Fruit fly (Drosophila melanogaster) whole organism, embryonic: ENCODE data around the gene Gpb5.

Experiments
- Ada2b ChIP-seq: fragments of 200-800 bp; sonication (Bioruptor generic); IDR thresholded peaks from 2 replicates; pipeline ENCODE4 v1.3.6; 2022; ENCODE audit warnings: missing biosample characterization, missing genetic modification characterization
- Aef1 ChIP-seq: fragments of 200-800 bp; sonication (Bioruptor generic); IDR thresholded peaks from 3 replicates; pipeline ENCODE4 v1.3.6; 2022; ENCODE audit warnings: missing biosample characterization, missing genetic modification characterization
- Antp ChIP-seq: fragments of 200-800 bp; sonication (Bioruptor generic); optimal IDR thresholded peaks from 3 replicates; lab custom pipeline; 2016; ENCODE audit warnings: missing biosample characterization, missing genetic modification characterization
- CG1024 ChIP-seq: fragments of 200-800 bp; sonication (Bioruptor generic); IDR thresholded peaks from 2 replicates; pipeline ENCODE4 v1.3.6; 2022; ENCODE audit warnings: missing biosample characterization, missing genetic modification characterization
- CG1602 ChIP-seq: fragments of 200-800 bp; sonication (Bioruptor generic); optimal IDR thresholded peaks from 3 replicates; lab custom pipeline; 2016; ENCODE audit warnings: missing biosample characterization, missing genetic modification characterization
- CG1603 ChIP-seq: fragments of 200-800 bp; sonication (Bioruptor generic); optimal IDR thresholded peaks from 2 replicates; lab custom pipeline; 2019; ENCODE audit warnings: missing biosample characterization, mild to moderate bottlenecking, missing genetic modification characterization, moderate library complexity
- CG17802 ChIP-seq: fragments of 200-800 bp; sonication (Bioruptor generic); optimal IDR thresholded peaks from 2 replicates; lab custom pipeline; 2018; ENCODE audit warnings: missing biosample characterization, mild to moderate bottlenecking, missing genetic modification characterization, moderate library complexity
- CG6791 ChIP-seq: fragments of 200-800 bp; sonication (Bioruptor generic); IDR thresholded peaks from 3 replicates; pipeline ENCODE4 v1.3.6; 2022; ENCODE audit warnings: missing biosample characterization, missing genetic modification characterization; ENCODE audit not compliant: partially characterized antibody
- CG8944 ChIP-seq: fragments of 200-800 bp; sonication (Bioruptor generic); optimal IDR thresholded peaks from 3 replicates; lab custom pipeline; 2016; ENCODE audit warnings: missing biosample characterization, missing genetic modification characterization
- Doc3 ChIP-seq: fragments of 200-800 bp; sonication (Bioruptor generic); IDR thresholded peaks from 3 replicates; pipeline ENCODE4 v1.3.6; 2022; ENCODE audit warnings: missing biosample characterization, missing genetic modification characterization; ENCODE audit not compliant: partially characterized antibody
- HLH4C ChIP-seq: fragments of 200-800 bp; sonication (Bioruptor generic); IDR thresholded peaks from 3 replicates; pipeline ENCODE4 v1.3.6; 2022; ENCODE audit warnings: missing biosample characterization, missing genetic modification characterization; ENCODE audit not compliant: partially characterized antibody
- Jarid2 ChIP-seq: fragments of 200-800 bp; sonication (Bioruptor generic); optimal IDR thresholded peaks from 3 replicates; lab custom pipeline; 2017; ENCODE audit warnings: mild to moderate bottlenecking, missing biosample characterization, missing genetic modification reagents, missing genetic modification characterization
- Lhr ChIP-seq: fragments of 200-800 bp; sonication (Bioruptor generic); optimal IDR thresholded peaks from 3 replicates; lab custom pipeline; 2017; ENCODE audit warnings: mild to moderate bottlenecking, missing biosample characterization, missing genetic modification reagents, missing genetic modification characterization
- MBD-R2 ChIP-seq: fragments of 200-800 bp; sonication (Bioruptor generic); IDR thresholded peaks from 2 replicates; pipeline ENCODE4 v1.3.6; 2022; ENCODE audit warnings: missing biosample characterization, missing genetic modification characterization
- Neu2 ChIP-seq: fragments of 200-800 bp; sonication (Bioruptor generic); optimal IDR thresholded peaks from 3 replicates; lab custom pipeline; 2016; ENCODE audit warnings: missing biosample characterization, missing genetic modification characterization, borderline replicate concordance
- Nf-YA ChIP-seq: fragments of 200-800 bp; sonication (Bioruptor generic); IDR thresholded peaks from 2 replicates; pipeline ENCODE4 v1.3.6; 2022; ENCODE audit warnings: missing biosample characterization, missing genetic modification characterization
- Pdp1 ChIP-seq, 2 experiments: fragments of 200-800 bp; sonication (Bioruptor generic); optimal IDR thresholded peaks; 3 replicates each; lab custom pipeline; 2016; ENCODE audit warnings: missing biosample characterization in 2 of 2, missing genetic modification characterization in 2 of 2, mild to moderate bottlenecking in 1 of 2, moderate library complexity in 1 of 2
- Six4 ChIP-seq: fragments of 200-800 bp; sonication (Bioruptor generic); optimal IDR thresholded peaks from 2 replicates; lab custom pipeline; 2016; ENCODE audit warnings: missing biosample characterization, missing genetic modification characterization
- Stat92E ChIP-seq, 3 experiments: fragments of >200 bp in 2 of 3; fragments of 200-800 bp in 1 of 3; sonication (Bioruptor generic) in 1 of 3; optimal IDR thresholded peaks; 2 replicates each; lab custom pipeline; 2017 to 2019; ENCODE audit warnings: missing biosample characterization in 3 of 3, missing genetic modification characterization in 3 of 3, mild to moderate bottlenecking in 1 of 3, moderate library complexity in 1 of 3
- Vsx1 ChIP-seq: fragments of 200-800 bp; sonication (Bioruptor generic); optimal IDR thresholded peaks from 2 replicates; lab custom pipeline; 2017; ENCODE audit warnings: missing biosample characterization, mild to moderate bottlenecking, missing genetic modification characterization, missing genetic modification reagents
- Xbp1 ChIP-seq: fragments of 200-800 bp; sonication (Bioruptor generic); optimal IDR thresholded peaks from 3 replicates; lab custom pipeline; 2016; ENCODE audit warnings: missing biosample characterization, mild to moderate bottlenecking, missing genetic modification characterization
- chm ChIP-seq: fragments of 200-800 bp; sonication (Bioruptor generic); IDR thresholded peaks from 2 replicates; pipeline ENCODE4 v1.3.6; 2022; ENCODE audit warnings: missing biosample characterization, missing genetic modification characterization
- chn ChIP-seq: fragments of 200-800 bp; sonication (Bioruptor generic); optimal IDR thresholded peaks from 2 replicates; lab custom pipeline; 2016; ENCODE audit warnings: missing biosample characterization, missing genetic modification characterization
- lola ChIP-seq, 3 experiments: fragments of >200 bp in 2 of 3; fragments of 200-800 bp in 1 of 3; sonication (Bioruptor generic) in 1 of 3; optimal IDR thresholded peaks; 2 replicates each; lab custom pipeline; 2017 to 2019; ENCODE audit warnings: missing biosample characterization in 3 of 3, missing genetic modification characterization in 3 of 3, mild to moderate bottlenecking in 1 of 3, moderate library complexity in 1 of 3
- maf-S ChIP-seq: fragments of 200-800 bp; sonication (Bioruptor generic); optimal IDR thresholded peaks from 2 replicates; lab custom pipeline; 2016; ENCODE audit warnings: missing biosample characterization, missing genetic modification characterization
- pnt ChIP-seq: fragments of 200-800 bp; sonication (Bioruptor generic); optimal IDR thresholded peaks from 3 replicates; lab custom pipeline; 2016; ENCODE audit warnings: missing biosample characterization, missing genetic modification characterization
- ranshi ChIP-seq: fragments of 200-800 bp; sonication (Bioruptor generic); IDR thresholded peaks from 2 replicates; pipeline ENCODE4 v1.3.6; 2022; ENCODE audit warnings: missing biosample characterization, missing genetic modification characterization
- sens ChIP-seq: fragments of 200-800 bp; sonication (Bioruptor generic); peaks from one replicate; lab custom pipeline; 2016; ENCODE audit warnings: missing biosample characterization, missing genetic modification characterization
- zen2 ChIP-seq: fragments of 200-800 bp; sonication (Bioruptor generic); IDR thresholded peaks from 3 replicates; pipeline ENCODE4 v1.3.6; 2022; ENCODE audit warnings: missing biosample characterization, missing genetic modification characterization; ENCODE audit not compliant: partially characterized antibody

Gpb5 gene

dm6 chr2L:23315029-23315428 lies 3.5 kb downstream of the Gpb5 start (continued):
- TF ChIP-seq Pdp1 (GFP tag; optimal IDR thresholded peaks at IDR 0.05; lab: Kevin White, UChicago) (no peak), CG17802 (tag; lab: Kevin White, UChicago) (peak; percentile 79), lola (GFP tag; optimal IDR thresholded peaks at IDR 0.05; lab: Kevin White, UChicago) (no peak), Xbp1 (GFP tag; lab: Kevin White, UChicago) (no peak), CG1603 (tag; lab: Kevin White, UChicago) (peak; percentile 98), maf-S (GFP tag; lab: Kevin White, UChicago) (no peak), CG1024 (GFP tag; lab: Robert Waterston, UW) (peak; percentile 95), MBD-R2 (GFP tag; lab: Robert Waterston, UW) (peak; percentile 45; the same call in 1 of the 2 replicates), Lhr (GFP tag; lab: Kevin White, UChicago) (peak; percentile 42)

dm6 chr2L:23332239-23332810 lies 20.8 kb downstream of the Gpb5 start:
- peak; percentile 59; the same call in 1 of the 2 replicates for TF ChIP-seq CG1024 (GFP tag; lab: Robert Waterston, UW)
- TF ChIP-seq chn (GFP tag; lab: Kevin White, UChicago): no peak
- TF ChIP-seq Aef1 (GFP tag; lab: Robert Waterston, UW): peak; percentile 96
- peak; percentile 98; the same call in 2 of the 3 replicates for TF ChIP-seq zen2 (GFP tag; lab: Robert Waterston, UW)
- peak; percentile 39 for TF ChIP-seq pnt (GFP tag; lab: Kevin White, UChicago)
- TF ChIP-seq Six4 (GFP tag; lab: Kevin White, UChicago): no peak
- no peak for TF ChIP-seq sens (GFP tag; lab: Kevin White, UChicago)
- TF ChIP-seq CG8944 (GFP tag; lab: Kevin White, UChicago): no peak
- TF ChIP-seq CG6791 (GFP tag; lab: Robert Waterston, UW): peak; percentile 90
- no peak for TF ChIP-seq Vsx1 (GFP tag; lab: Kevin White, UChicago)
- peak; percentile 86; the same call in 1 of the 2 replicates for TF ChIP-seq Ada2b (GFP tag; lab: Robert Waterston, UW)
- TF ChIP-seq CG1602 (GFP tag; lab: Kevin White, UChicago): no peak
- no peak for TF ChIP-seq chm (GFP tag; lab: Robert Waterston, UW)
- peak; percentile 19; the same call in 1 of the 3 replicates for TF ChIP-seq Doc3 (GFP tag; lab: Robert Waterston, UW)
- no peak for TF ChIP-seq Stat92E (GFP tag; optimal IDR thresholded peaks at IDR 0.05; lab: Kevin White, UChicago)
- TF ChIP-seq ranshi (GFP tag; lab: Robert Waterston, UW): peak; percentile 97; the same call in 1 of the 2 replicates
- peak; percentile 94; the same call in 1 of the 2 replicates for TF ChIP-seq Nf-YA
- no peak for TF ChIP-seq Jarid2
- TF ChIP-seq Neu2: no peak
- TF ChIP-seq maf-S (GFP tag; lab: Kevin White, UChicago): no peak
- TF ChIP-seq HLH4C (GFP tag; lab: Robert Waterston, UW): peak; percentile 83; the same call in 2 of the 3 replicates
- peak; percentile 50 for TF ChIP-seq Antp (GFP tag; lab: Kevin White, UChicago)
